Fruit fly (Drosophila melanogaster) whole organism, wandering third instar larva: Measurements from ENCODE around the gene CG43057.

Experiments
- CG32264 ChIP-seq: fragments of 200-800 bp; sonication (Bioruptor generic); optimal IDR thresholded peaks from 2 replicates; lab custom pipeline; 2016; ENCODE audit warnings: missing biosample characterization, missing genetic modification characterization
- CG9705 ChIP-seq: fragments of 200-800 bp; sonication (Bioruptor generic); optimal IDR thresholded peaks from 2 replicates; lab custom pipeline; 2018; ENCODE audit warnings: missing biosample characterization, mild to moderate bottlenecking, missing genetic modification characterization
- CrebA ChIP-seq: fragments of 200-800 bp; sonication (Bioruptor generic); optimal IDR thresholded peaks from 2 replicates; lab custom pipeline; 2016; ENCODE audit warnings: missing biosample characterization, mild to moderate bottlenecking, missing genetic modification characterization, borderline replicate concordance
- Dfd ChIP-seq: fragments of >200 bp; optimal IDR thresholded peaks from 2 replicates; lab custom pipeline; 2017; ENCODE audit warnings: missing biosample characterization, missing genetic modification characterization
- GATAd ChIP-seq: sonication (Bioruptor generic); optimal IDR thresholded peaks from 2 replicates; lab custom pipeline; 2016; ENCODE audit warnings: missing biosample characterization, missing genetic modification characterization
- HLH106 ChIP-seq: fragments of 200-800 bp; optimal IDR thresholded peaks from 3 replicates; lab custom pipeline; 2019; ENCODE audit warnings: missing biosample characterization, mild to moderate bottlenecking, missing genetic modification characterization, moderate library complexity
- Hnf4 ChIP-seq: fragments of 200-800 bp; sonication (Bioruptor generic); optimal IDR thresholded peaks from 2 replicates; lab custom pipeline; 2016; ENCODE audit warnings: missing biosample characterization, mild to moderate bottlenecking, missing genetic modification characterization
- Hr78 ChIP-seq: fragments of >200 bp; optimal IDR thresholded peaks from 2 replicates; lab custom pipeline; 2017; ENCODE audit warnings: missing biosample characterization, missing genetic modification characterization
- Hr83 ChIP-seq: fragments of 200-300 bp; sonication (Bioruptor generic); optimal IDR thresholded peaks from 2 replicates; lab custom pipeline; 2016; ENCODE audit warnings: missing biosample characterization, mild to moderate bottlenecking, missing genetic modification characterization, moderate library complexity; ENCODE audit not compliant: poor library complexity, severe bottlenecking
- Jra ChIP-seq: sonication (Bioruptor generic); optimal IDR thresholded peaks from 2 replicates; lab custom pipeline; 2016; ENCODE audit warnings: missing biosample characterization, missing genetic modification characterization
- Myc ChIP-seq: fragments of >200 bp; optimal IDR thresholded peaks from 2 replicates; lab custom pipeline; 2017
- OdsH ChIP-seq: fragments of 200-800 bp; sonication (Bioruptor generic); optimal IDR thresholded peaks from 2 replicates; lab custom pipeline; 2016; ENCODE audit warnings: missing biosample characterization, mild to moderate bottlenecking, missing genetic modification characterization
- Rel ChIP-seq, 2 experiments: fragments of 200-800 bp; sonication (Bioruptor generic) in 1 of 2; optimal IDR thresholded peaks; 2 replicates in 1 of 2; 3 replicates in 1 of 2; lab custom pipeline; 2016 to 2019; ENCODE audit warnings: mild to moderate bottlenecking in 2 of 2, missing biosample characterization in 2 of 2, missing genetic modification characterization in 2 of 2, moderate library complexity in 1 of 2
- Sp1 ChIP-seq: fragments of 200-800 bp; sonication (Bioruptor generic); optimal IDR thresholded peaks from 3 replicates; lab custom pipeline; 2019; ENCODE audit warnings: missing biosample characterization, mild to moderate bottlenecking, missing genetic modification characterization, moderate library complexity
- br ChIP-seq: fragments of 200-800 bp; sonication (Bioruptor generic); optimal IDR thresholded peaks from 2 replicates; lab custom pipeline; 2016; ENCODE audit warnings: missing biosample characterization, missing genetic modification characterization
- dl ChIP-seq, 2 experiments: fragments of 175-275, 200-275 bp in 1 of 2; fragments of 200-275 bp in 1 of 2; sonication (Bioruptor generic); optimal IDR thresholded peaks; lab custom pipeline; 2018; ENCODE audit warnings: mild to moderate bottlenecking in 2 of 2, missing biosample characterization in 2 of 2, missing genetic modification characterization in 2 of 2, moderate library complexity in 2 of 2; ENCODE audit not compliant: partially characterized antibody in 2 of 2, insufficient read depth in 1 of 2
- dmrt93B ChIP-seq: fragments of 200-800 bp; sonication (Bioruptor generic); optimal IDR thresholded peaks from 2 replicates; lab custom pipeline; 2018; ENCODE audit warnings: missing biosample characterization, mild to moderate bottlenecking, missing genetic modification characterization
- dsf ChIP-seq: sonication (Bioruptor generic); optimal IDR thresholded peaks from 2 replicates; lab custom pipeline; 2016; ENCODE audit warnings: missing biosample characterization, missing genetic modification characterization, borderline replicate concordance
- ey ChIP-seq: fragments of 200-800 bp; sonication (Bioruptor generic); optimal IDR thresholded peaks from 2 replicates; lab custom pipeline; 2016; ENCODE audit warnings: missing biosample characterization, missing genetic modification characterization
- foxo ChIP-seq, 2 experiments: fragments of 200-800 bp; sonication (Bioruptor generic); optimal IDR thresholded peaks; 2 replicates in 1 of 2; 3 replicates in 1 of 2; lab custom pipeline; 2016 to 2017; ENCODE audit warnings: missing biosample characterization in 2 of 2, missing genetic modification characterization in 2 of 2
- fru ChIP-seq: fragments of 200-800 bp; sonication (Bioruptor generic); optimal IDR thresholded peaks from 3 replicates; lab custom pipeline; 2016; ENCODE audit warnings: missing biosample characterization, mild to moderate bottlenecking, missing genetic modification characterization
- h ChIP-seq: fragments of 200-800 bp; sonication (Bioruptor generic); optimal IDR thresholded peaks from 3 replicates; lab custom pipeline; 2016; ENCODE audit warnings: missing biosample characterization, mild to moderate bottlenecking, missing genetic modification characterization
- jim ChIP-seq: fragments of 175-275, 200-325 bp; sonication (Bioruptor generic); optimal IDR thresholded peaks from 2 replicates; lab custom pipeline; 2016; ENCODE audit warnings: missing biosample characterization, mild to moderate bottlenecking, missing genetic modification characterization
- lola ChIP-seq: fragments of >200 bp; optimal IDR thresholded peaks from 2 replicates; lab custom pipeline; 2017; ENCODE audit warnings: missing biosample characterization, missing genetic modification characterization
- pan ChIP-seq: fragments of >200 bp; optimal IDR thresholded peaks from 2 replicates; lab custom pipeline; 2017
- psq ChIP-seq: fragments of 200-800 bp; sonication (Bioruptor generic); optimal IDR thresholded peaks from 3 replicates; lab custom pipeline; 2017; ENCODE audit warnings: missing biosample characterization, mild to moderate bottlenecking, missing genetic modification characterization, moderate library complexity
- rgr ChIP-seq: fragments of 200-800 bp; sonication (Bioruptor generic); optimal IDR thresholded peaks from 3 replicates; lab custom pipeline; 2016; ENCODE audit warnings: missing biosample characterization, mild to moderate bottlenecking, missing genetic modification characterization
- sage ChIP-seq: fragments of 200-800 bp; sonication (Bioruptor generic); optimal IDR thresholded peaks from 2 replicates; lab custom pipeline; 2016; ENCODE audit warnings: missing biosample characterization, mild to moderate bottlenecking, missing genetic modification characterization
- sv ChIP-seq: fragments of 200-800 bp; sonication (Bioruptor generic); optimal IDR thresholded peaks from 3 replicates; lab custom pipeline; 2016; ENCODE audit warnings: missing biosample characterization, missing genetic modification characterization

The CG43057 gene

dm6 chr2L:8257401-8258266, 13.8 kb upstream of the CG43057 start, which contains the start of gene CG8086:
CG8086 (minus strand) TSS chr2L:8257502.
- TF ChIP-seq sage (GFP tag; lab: Kevin White, UChicago), result no peak
- TF ChIP-seq ey (GFP tag; lab: Kevin White, UChicago), result no peak
- TF ChIP-seq Dfd (GFP tag; lab: Kevin White, UChicago), result no peak
- TF ChIP-seq jim (GFP tag; lab: Kevin White, UChicago), result no peak
- TF ChIP-seq psq (GFP tag; lab: Kevin White, UChicago), result no peak
- TF ChIP-seq rgr (GFP tag; lab: Kevin White, UChicago), result no peak
- no peak for TF ChIP-seq lola (GFP tag; lab: Kevin White, UChicago)
- TF ChIP-seq foxo (GFP tag; optimal IDR thresholded peaks at IDR 0.05; lab: Kevin White, UChicago), result no peak
- TF ChIP-seq pan (lab: Kevin White, UChicago), result no peak
- no peak for TF ChIP-seq sv (GFP tag; lab: Kevin White, UChicago)
- TF ChIP-seq Jra (GFP tag; lab: Kevin White, UChicago), result no peak
- TF ChIP-seq fru (GFP tag; lab: Kevin White, UChicago), result no peak
- TF ChIP-seq OdsH (GFP tag; lab: Kevin White, UChicago), result no peak
- no peak for TF ChIP-seq HLH106 (tag; lab: Kevin White, UChicago)
- no peak for TF ChIP-seq Sp1 (GFP tag; lab: Kevin White, UChicago)
- no peak for TF ChIP-seq CG9705

dm6 chr2L:8255406-8255805, 11.6 kb upstream of the CG43057 start:
- TF ChIP-seq br (GFP tag; lab: Kevin White, UChicago) (peak; percentile 16), OdsH (GFP tag; lab: Kevin White, UChicago) (peak; percentile 43), CG9705 (no peak)

dm6 chr2L:8242186-8242585, 1.6 kb downstream of the CG43057 start, which contains the start of gene CG14277:
CG14277 (plus strand) TSS chr2L:8242486.
- TF ChIP-seq Hnf4 (no peak), GATAd (GFP tag; lab: Kevin White, UChicago) (no peak), h (GFP tag; lab: Kevin White, UChicago) (no peak), lola (GFP tag; lab: Kevin White, UChicago) (no peak), Dfd (GFP tag; lab: Kevin White, UChicago) (no peak), Myc (no peak), rgr (GFP tag; lab: Kevin White, UChicago) (no peak), Rel (GFP tag; optimal IDR thresholded peaks at IDR 0.05; lab: Kevin White, UChicago) (no peak), Rel (tag; optimal IDR thresholded peaks at IDR 0.05; lab: Kevin White, UChicago) (no peak), CrebA (GFP tag; lab: Kevin White, UChicago) (no peak), CG32264 (GFP tag; lab: Kevin White, UChicago) (no peak), jim (GFP tag; lab: Kevin White, UChicago) (no peak), br (GFP tag; lab: Kevin White, UChicago) (no peak), Hr83 (GFP tag; lab: Kevin White, UChicago) (no peak)

dm6 chr2L:8241700-8242099, 2.1 kb downstream of the CG43057 start, which contains the start of gene Spn28F:
Spn28F (minus strand) TSS chr2L:8241800.
- TF ChIP-seq GATAd (GFP tag; lab: Kevin White, UChicago) (no peak), lola (GFP tag; lab: Kevin White, UChicago) (no peak), CrebA (GFP tag; lab: Kevin White, UChicago) (no peak), pan (lab: Kevin White, UChicago) (no peak), HLH106 (tag; lab: Kevin White, UChicago) (no peak), dsf (GFP tag; lab: Kevin White, UChicago) (no peak), jim (GFP tag; lab: Kevin White, UChicago) (no peak), Hr78 (no peak), dmrt93B (GFP tag; lab: Kevin White, UChicago) (no peak), dl (GFP tag; optimal IDR thresholded peaks at IDR 0.05; lab: Kevin White, UChicago; ENCODE audit: insufficient read depth in 1 of 2, partially characterized antibody in 2 of 2) (no peak)
